Worm (Caenorhabditis elegans) whole organism, L1 larva: ENCODE results near the gene ZK632.2.

Experiments used
- F16B12.6 ChIP-seq: fragments of 150-350 bp; optimal IDR thresholded peaks from 2 replicates; lab custom pipeline; 2014; ENCODE audit warnings: missing biosample characterization, missing genetic modification characterization
- alr-1 ChIP-seq: fragments of 200-800 bp; sonication (Bioruptor generic); optimal IDR thresholded peaks from 2 replicates; lab custom pipeline; 2018; ENCODE audit warnings: borderline replicate concordance, mild to moderate bottlenecking, missing genetic modification characterization, missing compliant biosample characterization
- aly-2 ChIP-seq: fragments of 150-350 bp; optimal IDR thresholded peaks from 2 replicates; lab custom pipeline; 2014; ENCODE audit warnings: missing biosample characterization, missing genetic modification characterization
- ama-1 ChIP-seq: fragments of 150-350 bp; optimal IDR thresholded peaks from 2 replicates; lab custom pipeline; 2014
- blmp-1 ChIP-seq: fragments of 150-350 bp; optimal IDR thresholded peaks from 2 replicates; lab custom pipeline; 2014; ENCODE audit warnings: missing biosample characterization, missing genetic modification characterization
- ceh-8 ChIP-seq: fragments of 200-800 bp; sonication (Bioruptor generic); optimal IDR thresholded peaks from 2 replicates; lab custom pipeline; 2018; ENCODE audit warnings: mild to moderate bottlenecking, missing genetic modification characterization, moderate library complexity, missing compliant biosample characterization
- ceh-90 ChIP-seq: sonication (generic microtip); optimal IDR thresholded peaks from 2 replicates; lab custom pipeline; 2016; ENCODE audit warnings: missing genetic modification characterization, missing compliant biosample characterization
- dpl-1 ChIP-seq, 3 experiments: fragments of 150-350 bp in 2 of 3; sonication (generic microtip) in 1 of 3; optimal IDR thresholded peaks; 2 replicates each; lab custom pipeline; 2014 to 2017; ENCODE audit warnings: missing biosample characterization in 3 of 3, missing genetic modification characterization in 3 of 3, missing genetic modification reagents in 3 of 3
- elt-2 ChIP-seq: sonication (generic microtip); optimal IDR thresholded peaks from 2 replicates; lab custom pipeline; 2016; ENCODE audit warnings: missing genetic modification characterization, mild to moderate bottlenecking, inconsistent platforms, missing compliant biosample characterization, missing genetic modification reagents
- elt-3 ChIP-seq, 6 experiments: fragments of 150-350 bp in 1 of 6; sonication (generic microtip); optimal IDR thresholded peaks; 2 replicates each; lab custom pipeline; 2017 to 2018; ENCODE audit warnings: missing biosample characterization in 6 of 6, missing genetic modification characterization in 6 of 6, inconsistent platforms in 1 of 6
- ets-5 ChIP-seq: fragments of 200-800 bp; sonication (Bioruptor generic); IDR thresholded peaks from 2 replicates; pipeline ENCODE4 v1.3.6; 2022; ENCODE audit warnings: missing genetic modification characterization, missing compliant biosample characterization
- fkh-10 ChIP-seq: sonication (generic microtip); optimal IDR thresholded peaks from 2 replicates; lab custom pipeline; 2017; ENCODE audit warnings: missing biosample characterization, missing genetic modification reagents, missing genetic modification characterization
- fkh-8 ChIP-seq: sonication (generic microtip); optimal IDR thresholded peaks from 2 replicates; lab custom pipeline; 2016; ENCODE audit warnings: mild to moderate bottlenecking, missing genetic modification characterization, missing compliant biosample characterization
- grh-1 ChIP-seq: fragments of 200-800 bp; sonication (Bioruptor generic); IDR thresholded peaks from 2 replicates; pipeline ENCODE4 v1.3.6; 2022; ENCODE audit warnings: missing genetic modification reagents, missing genetic modification characterization, missing compliant biosample characterization
- hlh-17 ChIP-seq: fragments of 200-800 bp; sonication (Bioruptor generic); optimal IDR thresholded peaks from 2 replicates; lab custom pipeline; 2018; ENCODE audit warnings: missing genetic modification characterization, mild to moderate bottlenecking, missing compliant biosample characterization, moderate library complexity, borderline replicate concordance
- isw-1 ChIP-seq: fragments of 200-800 bp; sonication (Bioruptor generic); IDR thresholded peaks from 2 replicates; pipeline ENCODE4 v1.3.6; 2022; ENCODE audit warnings: missing genetic modification characterization, missing compliant biosample characterization
- jun-1 ChIP-seq: fragments of 150-350 bp; optimal IDR thresholded peaks from 2 replicates; lab custom pipeline; 2014; ENCODE audit warnings: missing biosample characterization, missing genetic modification reagents, missing genetic modification characterization
- lin-13 ChIP-seq: fragments of 150-350 bp; optimal IDR thresholded peaks from 2 replicates; lab custom pipeline; 2014; ENCODE audit warnings: missing biosample characterization, missing genetic modification reagents, missing genetic modification characterization
- lin-14 ChIP-seq: fragments of 200-800 bp; sonication (Bioruptor generic); optimal IDR thresholded peaks from 2 replicates; lab custom pipeline; 2018; ENCODE audit warnings: mild to moderate bottlenecking, missing genetic modification characterization, moderate library complexity, missing compliant biosample characterization
- lin-15B ChIP-seq: fragments of 150-350 bp; sonication (generic microtip); optimal IDR thresholded peaks from 3 replicates; lab custom pipeline; 2014; ENCODE audit warnings: missing biosample characterization, missing genetic modification characterization
- lin-35 ChIP-seq, 2 experiments: fragments of 150-350 bp; optimal IDR thresholded peaks; 2 replicates each; lab custom pipeline; 2014; ENCODE audit warnings: missing biosample characterization in 2 of 2, missing genetic modification characterization in 2 of 2, missing genetic modification reagents in 2 of 2
- lsy-2 ChIP-seq, 2 experiments: fragments of 150-350 bp; optimal IDR thresholded peaks; 2 replicates each; lab custom pipeline; 2014; ENCODE audit warnings: missing biosample characterization in 2 of 2, missing genetic modification characterization in 2 of 2
- mef-2 ChIP-seq: fragments of 150-350 bp; optimal IDR thresholded peaks from 2 replicates; lab custom pipeline; 2014; ENCODE audit warnings: missing biosample characterization, missing genetic modification characterization
- mep-1 ChIP-seq: fragments of 150-350 bp; optimal IDR thresholded peaks from 2 replicates; lab custom pipeline; 2014; ENCODE audit warnings: missing biosample characterization, missing genetic modification characterization
- nhr-19 ChIP-seq: fragments of 200-800 bp; sonication (Bioruptor generic); conservative IDR thresholded peaks from 2 replicates; pipeline ENCODE4 v1.3.6; 2022; ENCODE audit warnings: missing genetic modification characterization, missing compliant biosample characterization
- nhr-20 ChIP-seq: sonication (generic microtip); optimal IDR thresholded peaks from 2 replicates; lab custom pipeline; 2016; ENCODE audit warnings: mild to moderate bottlenecking, missing genetic modification characterization, missing compliant biosample characterization
- nhr-47 ChIP-seq: sonication (generic microtip); optimal IDR thresholded peaks from 2 replicates; lab custom pipeline; 2016; ENCODE audit warnings: mild to moderate bottlenecking, missing genetic modification characterization, moderate library complexity, missing compliant biosample characterization
- nhr-71 ChIP-seq: sonication (generic microtip); optimal IDR thresholded peaks from 2 replicates; lab custom pipeline; 2016; ENCODE audit warnings: mild to moderate bottlenecking, missing genetic modification characterization, moderate library complexity, missing compliant biosample characterization
- nhr-76 ChIP-seq: sonication (generic microtip); optimal IDR thresholded peaks from 2 replicates; lab custom pipeline; 2017; ENCODE audit warnings: missing biosample characterization, missing genetic modification characterization
- nhr-84 ChIP-seq: sonication (generic microtip); optimal IDR thresholded peaks from 2 replicates; lab custom pipeline; 2017; ENCODE audit warnings: missing biosample characterization, missing genetic modification characterization
- nhr-85 ChIP-seq: sonication (generic microtip); peaks from one replicate; lab custom pipeline; 2016; ENCODE audit warnings: missing genetic modification characterization, inconsistent platforms, missing compliant biosample characterization
- nhr-90 ChIP-seq: sonication (generic microtip); optimal IDR thresholded peaks from 2 replicates; lab custom pipeline; 2016; ENCODE audit warnings: mild to moderate bottlenecking, missing genetic modification characterization, missing compliant biosample characterization; ENCODE audit not compliant: poor library complexity
- pag-3 ChIP-seq: sonication (generic microtip); optimal IDR thresholded peaks from 2 replicates; lab custom pipeline; 2017; ENCODE audit warnings: missing genetic modification characterization, mild to moderate bottlenecking, missing compliant biosample characterization, antibody characterized with exemption, borderline replicate concordance; ENCODE audit not compliant: insufficient read depth
- pax-3 ChIP-seq: fragments of 200-800 bp; sonication (Bioruptor generic); optimal IDR thresholded peaks from 2 replicates; lab custom pipeline; 2018; ENCODE audit warnings: mild to moderate bottlenecking, missing genetic modification characterization, moderate library complexity, missing compliant biosample characterization
- pqm-1 ChIP-seq: sonication (generic microtip); optimal IDR thresholded peaks from 3 replicates; lab custom pipeline; 2017; ENCODE audit warnings: missing biosample characterization, missing genetic modification characterization
- snu-23 ChIP-seq: sonication (generic microtip); optimal IDR thresholded peaks from 2 replicates; lab custom pipeline; 2016; ENCODE audit warnings: missing genetic modification characterization, missing compliant biosample characterization
- sptf-1 ChIP-seq: fragments of 150-350 bp; optimal IDR thresholded peaks from 2 replicates; lab custom pipeline; 2014; ENCODE audit warnings: missing biosample characterization, missing genetic modification characterization
- swsn-7 ChIP-seq: sonication (generic microtip); optimal IDR thresholded peaks from 2 replicates; lab custom pipeline; 2016; ENCODE audit warnings: missing genetic modification characterization, missing compliant biosample characterization
- unc-30 ChIP-seq: sonication (generic microtip); optimal IDR thresholded peaks from 2 replicates; lab custom pipeline; 2017; ENCODE audit warnings: missing biosample characterization, missing genetic modification characterization
- zag-1 ChIP-seq: fragments of 150-350 bp; optimal IDR thresholded peaks from 2 replicates; lab custom pipeline; 2014; ENCODE audit warnings: missing biosample characterization, missing genetic modification characterization
- zip-4 ChIP-seq: fragments of 200-800 bp; sonication (Bioruptor generic); optimal IDR thresholded peaks from 2 replicates; lab custom pipeline; 2018; ENCODE audit warnings: mild to moderate bottlenecking, missing genetic modification characterization, moderate library complexity, missing compliant biosample characterization
- ztf-4 ChIP-seq: fragments of 150-350 bp; optimal IDR thresholded peaks from 2 replicates; lab custom pipeline; 2014; ENCODE audit warnings: missing biosample characterization, missing genetic modification characterization

Gene ZK632.2

DNA sequence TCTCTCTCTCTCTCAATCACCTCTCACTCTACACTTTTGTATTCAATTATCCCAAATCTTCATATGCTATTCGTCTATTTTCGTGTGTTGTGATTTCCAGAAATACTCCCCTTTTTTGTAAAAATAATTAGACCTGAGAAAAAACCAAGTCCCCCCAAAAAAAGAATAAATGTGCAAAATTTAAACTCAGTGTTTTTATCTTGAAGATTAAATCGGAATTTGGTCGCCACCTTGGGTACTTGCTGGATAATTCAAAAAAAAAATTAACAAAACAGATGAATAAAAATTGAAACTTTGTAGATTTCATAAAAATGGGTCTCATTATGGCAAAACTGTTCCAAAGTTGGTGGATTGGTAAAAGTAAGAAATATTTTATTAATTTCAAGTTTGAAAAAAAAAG, 24.0 kb downstream of the ZK632.2 start, which contains the start of gene arl-5:
Gene arl-5, plus strand, starts transcription at position 301 of the 400 bp plus-strand sequence.
- TF ChIP-seq mef-2 (no peak), fkh-10 (GFP tag; lab: Kevin White, UChicago) (no peak), lin-13 (GFP tag; lab: Kevin White, UChicago) (no peak), pag-3 (no peak)

DNA sequence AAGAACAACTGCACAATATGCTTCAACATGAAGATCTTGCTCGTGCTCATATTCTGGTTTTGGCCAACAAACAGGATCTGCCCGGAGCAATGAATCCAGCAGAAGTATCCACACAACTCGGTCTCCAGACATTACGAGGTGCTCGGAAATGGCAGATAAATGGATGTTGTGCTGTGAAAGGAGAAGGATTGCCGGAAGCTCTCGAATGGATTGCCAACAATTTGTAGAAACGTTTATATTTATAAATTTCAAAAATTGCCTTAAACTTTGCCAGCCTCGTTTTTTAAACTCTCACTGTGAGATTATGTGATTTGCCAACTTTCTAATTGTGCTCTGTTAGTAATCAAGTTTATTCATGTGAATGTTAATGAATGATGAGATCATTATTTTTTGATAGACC, 24.8 kb downstream of the ZK632.2 start:
- TF ChIP-seq zip-4 (no peak), nhr-85 (peak; percentile 51)

DNA sequence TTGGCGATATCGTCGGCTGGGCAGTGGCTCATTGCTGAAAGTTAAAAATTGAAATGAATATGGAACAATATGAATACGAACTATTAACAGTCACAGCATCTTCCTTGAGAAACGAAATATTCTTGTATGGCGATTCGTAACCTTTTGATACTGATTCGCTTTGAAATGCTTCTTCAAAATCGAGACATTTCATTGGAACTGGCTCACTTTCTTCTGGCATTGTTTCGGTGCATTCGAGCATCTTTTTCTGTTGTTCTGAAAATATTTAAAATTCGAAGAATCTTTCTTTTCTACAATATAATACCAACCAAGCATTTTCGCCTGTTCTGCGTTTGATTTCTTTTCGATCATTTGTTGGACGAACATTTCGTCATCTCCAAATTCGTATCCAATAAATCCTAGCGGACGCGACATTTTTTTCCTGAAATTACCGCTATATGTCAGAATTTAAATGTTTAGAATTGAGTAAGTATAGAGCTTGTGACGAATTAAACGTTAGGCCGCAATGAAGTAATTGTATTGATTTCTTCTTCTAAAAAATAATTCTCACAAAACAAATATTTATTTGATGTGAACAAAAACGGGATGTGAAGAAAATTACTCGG, 25.5 kb downstream of the ZK632.2 start, which contains the start of gene lin-52:
Gene lin-52, minus strand, starts transcription at position 421 of the 605 bp plus-strand sequence.
- TF ChIP-seq unc-30 (no peak), elt-3 (tag; optimal IDR thresholded peaks at IDR 0.05; lab: Kevin White, UChicago) (no peak), nhr-76 (tag; lab: Kevin White, UChicago) (no peak), elt-2 (tag; lab: Kevin White, UChicago) (peak; percentile 11), alr-1 (no peak), snu-23 (GFP tag; lab: Kevin White, UChicago) (no peak), pqm-1 (tag; lab: Kevin White, UChicago) (no peak), fkh-8 (tag; lab: Kevin White, UChicago) (no peak), nhr-20 (tag; lab: Kevin White, UChicago) (peak; percentile 31), nhr-90 (tag; lab: Kevin White, UChicago) (peak; percentile 43), pax-3 (no peak), aly-2 (tag; lab: Kevin White, UChicago) (no peak), nhr-71 (tag; lab: Kevin White, UChicago) (peak; percentile 61), hlh-17 (no peak), lin-15B (tag; lab: Kevin White, UChicago) (no peak), nhr-19 (0 out of 2 replicates have a peak, but pooled peaks have one; percentile 4), lin-13 (GFP tag; lab: Kevin White, UChicago) (peak; percentile 8), lin-35 (GFP tag; optimal IDR thresholded peaks at IDR 0.05; lab: Kevin White, UChicago) (no peak), ceh-8 (no peak), grh-1 (0 out of 2 replicates have a peak, but pooled peaks have one; percentile 9), jun-1 (tag; lab: Kevin White, UChicago) (no peak), ama-1 (lab: Kevin White, UChicago) (peak; percentile 87), isw-1 (GFP tag; lab: Robert Waterston, UW) (no peak), sptf-1 (tag; lab: Kevin White, UChicago) (no peak), nhr-85 (peak; percentile 81), nhr-47 (tag; lab: Kevin White, UChicago) (peak; percentile 38), swsn-7 (no peak)

DNA sequence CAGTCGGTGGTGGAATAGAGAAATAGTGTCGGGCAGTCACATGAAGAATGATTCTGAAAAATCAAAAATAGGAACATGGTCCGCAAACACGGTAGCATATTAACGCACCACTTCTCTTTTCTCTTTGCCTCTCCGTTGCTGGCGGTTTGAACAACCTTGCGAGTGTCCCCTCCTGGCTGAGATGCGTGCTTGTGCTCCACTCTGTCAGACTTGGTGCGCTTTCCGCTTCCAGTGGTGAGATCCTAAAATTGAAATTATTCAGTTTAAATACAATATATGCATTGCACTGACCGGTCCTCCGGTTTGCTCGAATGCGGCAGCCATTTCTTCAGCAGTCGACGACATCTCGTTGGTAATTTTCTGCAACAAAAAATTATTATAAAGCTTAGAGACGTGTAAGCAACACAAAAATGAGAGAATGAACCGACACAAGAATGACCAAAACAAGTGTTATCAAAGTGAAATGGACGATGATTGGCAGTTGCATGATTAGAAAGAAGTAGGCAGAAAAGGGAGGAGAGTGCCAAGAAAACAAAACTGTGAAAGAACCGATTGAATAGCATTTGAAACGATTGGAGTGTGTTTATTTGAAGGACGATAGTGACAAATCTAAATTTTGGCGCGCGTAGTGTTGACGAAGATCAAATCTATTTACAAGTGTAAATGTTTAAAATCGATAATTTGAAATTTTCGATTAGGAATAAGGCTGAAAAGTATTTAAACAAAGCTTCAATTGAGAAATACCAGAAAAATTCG, 26.3 kb downstream of the ZK632.2 start, which contains the start of gene ZK632.9:
Gene ZK632.9, minus strand, starts transcription at position 360 of the 756 bp plus-strand sequence.
- TF ChIP-seq zag-1 (tag; lab: Kevin White, UChicago) (no peak), grh-1 (no peak), lin-14 (GFP tag; lab: Kevin White, UChicago) (peak; percentile 31), lin-35 (GFP tag; optimal IDR thresholded peaks at IDR 0.05; lab: Kevin White, UChicago) (peak; percentile 33 to 36), lin-13 (GFP tag; lab: Kevin White, UChicago) (no peak), blmp-1 (tag; lab: Kevin White, UChicago) (peak; percentile 58), nhr-84 (tag; lab: Kevin White, UChicago) (no peak), dpl-1 (GFP tag; optimal IDR thresholded peaks at IDR 0.05; lab: Kevin White, UChicago) (peak; percentile 21 to 33 (median 32)), F16B12.6 (tag; lab: Kevin White, UChicago) (peak; percentile 30), ztf-4 (tag; lab: Kevin White, UChicago) (no peak), ceh-90 (tag; lab: Kevin White, UChicago) (no peak), lsy-2 (tag; optimal IDR thresholded peaks at IDR 0.05; lab: Kevin White, UChicago) (peak in 1 of 2 experiments; percentile 9), isw-1 (GFP tag; lab: Robert Waterston, UW) (no peak), snu-23 (GFP tag; lab: Kevin White, UChicago) (peak; percentile 33), elt-3 (tag; optimal IDR thresholded peaks at IDR 0.05; lab: Kevin White, UChicago) (peak in 1 of 6 experiments; percentile 67), nhr-47 (tag; lab: Kevin White, UChicago) (no peak), mep-1 (tag; lab: Kevin White, UChicago) (peak; percentile 12), ets-5 (GFP tag; lab: Robert Waterston, UW) (no peak)
- TF ChIP-seq, all 84 proteins: peak for 9
